Fruit fly (Drosophila melanogaster) whole organism, pupa: ENCODE results near the gene betaTub85D.

ENCODE experiments used
- CG10348 ChIP-seq: fragments of 200-800 bp; sonication (Bioruptor generic); IDR thresholded peaks from 2 replicates; pipeline ENCODE4 v1.3.6; 2022; ENCODE audit warnings: missing biosample characterization, missing genetic modification characterization
- CG12605 ChIP-seq: fragments of 200-800 bp; sonication (Bioruptor generic); IDR thresholded peaks from 2 replicates; pipeline ENCODE4 v1.3.6; 2022; ENCODE audit warnings: missing biosample characterization, missing genetic modification characterization
- CG13204 ChIP-seq: fragments of 200-800 bp; sonication (Bioruptor generic); optimal IDR thresholded peaks from 2 replicates; lab custom pipeline; 2018; ENCODE audit warnings: missing biosample characterization, mild to moderate bottlenecking, missing genetic modification characterization, moderate library complexity
- CG14655 ChIP-seq: fragments of 200-800 bp; sonication (Bioruptor generic); optimal IDR thresholded peaks from 3 replicates; lab custom pipeline; 2017; ENCODE audit warnings: mild to moderate bottlenecking, missing biosample characterization, missing genetic modification reagents, missing genetic modification characterization
- CG15710 ChIP-seq: fragments of 200-800 bp; sonication (Bioruptor generic); optimal IDR thresholded peaks from 2 replicates; lab custom pipeline; 2018; ENCODE audit warnings: missing biosample characterization, mild to moderate bottlenecking, missing genetic modification characterization, moderate library complexity
- CG17806 ChIP-seq: fragments of 200-800 bp; sonication (Bioruptor generic); optimal IDR thresholded peaks from 2 replicates; lab custom pipeline; 2018; ENCODE audit warnings: missing biosample characterization, mild to moderate bottlenecking, missing genetic modification characterization, moderate library complexity
- CG32121 ChIP-seq: fragments of 200-800 bp; sonication (Bioruptor generic); IDR thresholded peaks from 2 replicates; pipeline ENCODE4 v1.3.6; 2022; ENCODE audit warnings: missing biosample characterization, missing genetic modification characterization
- CG34367 ChIP-seq: fragments of 200-800 bp; sonication (Bioruptor generic); optimal IDR thresholded peaks from 2 replicates; lab custom pipeline; 2018; ENCODE audit warnings: missing biosample characterization, mild to moderate bottlenecking, missing genetic modification characterization
- CG4496 ChIP-seq: fragments of 200-800 bp; sonication (Bioruptor generic); IDR thresholded peaks from 3 replicates; pipeline ENCODE4 v1.3.6; 2022; ENCODE audit warnings: missing biosample characterization, missing genetic modification characterization
- CG8159 ChIP-seq: fragments of 200-800 bp; sonication (Bioruptor generic); optimal IDR thresholded peaks from 3 replicates; lab custom pipeline; 2018; ENCODE audit warnings: missing biosample characterization, mild to moderate bottlenecking, missing genetic modification characterization, moderate library complexity
- CG8301 ChIP-seq: fragments of 200-800 bp; sonication (Bioruptor generic); optimal IDR thresholded peaks from 2 replicates; lab custom pipeline; 2018; ENCODE audit warnings: missing biosample characterization, mild to moderate bottlenecking, missing genetic modification characterization
- CG9948 ChIP-seq: fragments of 200-800 bp; sonication (Bioruptor generic); optimal IDR thresholded peaks from 2 replicates; lab custom pipeline; 2018; ENCODE audit warnings: missing biosample characterization, mild to moderate bottlenecking, missing genetic modification characterization, moderate library complexity
- D1 ChIP-seq: fragments of 200-800 bp; sonication (Bioruptor generic); optimal IDR thresholded peaks from 2 replicates; lab custom pipeline; 2018; ENCODE audit warnings: missing biosample characterization, mild to moderate bottlenecking, missing genetic modification characterization, moderate library complexity
- EcR ChIP-seq: fragments of 200-800 bp; sonication (Bioruptor generic); optimal IDR thresholded peaks from 3 replicates; lab custom pipeline; 2019; ENCODE audit warnings: missing biosample characterization, missing genetic modification characterization, mild to moderate bottlenecking, moderate library complexity, missing genetic modification reagents
- Ets98B ChIP-seq: fragments of 200-800 bp; sonication (Bioruptor generic); IDR thresholded peaks from 2 replicates; pipeline ENCODE4 v1.3.6; 2022; ENCODE audit warnings: missing biosample characterization, missing genetic modification characterization
- Pif1A ChIP-seq: fragments of 200-800 bp; sonication (Bioruptor generic); optimal IDR thresholded peaks from 3 replicates; lab custom pipeline; 2016; ENCODE audit warnings: missing biosample characterization, missing genetic modification characterization
- Pif1B ChIP-seq: fragments of 200-800 bp; sonication (Bioruptor generic); optimal IDR thresholded peaks from 3 replicates; lab custom pipeline; 2016; ENCODE audit warnings: missing biosample characterization, missing genetic modification characterization
- Snoo ChIP-seq: fragments of 200-800 bp; sonication (Bioruptor generic); optimal IDR thresholded peaks from 3 replicates; lab custom pipeline; 2017; ENCODE audit warnings: missing biosample characterization, mild to moderate bottlenecking, missing genetic modification characterization, inconsistent platforms
- fd96Ca ChIP-seq: fragments of 200-800 bp; sonication (Bioruptor generic); IDR thresholded peaks from 3 replicates; pipeline ENCODE4 v1.3.6; 2022; ENCODE audit warnings: missing biosample characterization, missing genetic modification characterization
- gl ChIP-seq: fragments of 200-800 bp; sonication (Bioruptor generic); optimal IDR thresholded peaks from 2 replicates; lab custom pipeline; 2018; ENCODE audit warnings: missing biosample characterization, mild to moderate bottlenecking, missing genetic modification characterization
- rn ChIP-seq: fragments of 200-800 bp; sonication (Bioruptor generic); IDR thresholded peaks from 2 replicates; pipeline ENCODE4 v1.3.6; 2022; ENCODE audit warnings: missing biosample characterization, missing genetic modification characterization

betaTub85D gene

DNA sequence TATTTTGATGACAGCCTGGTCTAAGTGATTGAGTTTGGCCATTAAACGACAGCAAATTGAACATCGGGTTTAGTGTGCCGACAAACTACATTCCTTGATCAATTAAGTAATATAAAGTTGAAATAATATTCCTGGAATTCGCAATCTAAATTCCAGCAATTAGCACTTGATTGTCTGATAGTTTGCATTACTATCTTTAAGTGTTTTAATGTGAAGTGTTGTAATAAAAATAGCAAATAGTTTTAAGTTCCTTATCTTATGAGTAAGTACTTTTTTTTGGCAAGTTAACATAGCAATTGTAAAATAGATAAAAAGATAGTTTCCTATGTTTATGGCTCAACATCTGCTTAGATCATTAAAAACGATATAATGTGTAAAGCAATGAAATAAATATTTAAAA, 21.8 kb downstream of the betaTub85D start:
- TF ChIP-seq Ets98B (no peak), Pif1A (no peak), CG9948 (tag; lab: Kevin White, UChicago) (no peak)

- TF ChIP-seq CG12605 (GFP tag; lab: Robert Waterston, UW) (no peak), EcR (GFP tag; lab: Kevin White, UChicago) (peak; percentile 71)
Measured at dm6 chr3R:9387634-9388033, 22.4 kb downstream of the betaTub85D start.

- TF ChIP-seq CG15710 (tag; lab: Kevin White, UChicago), result no peak
- no peak for TF ChIP-seq CG10348 (GFP tag; lab: Robert Waterston, UW)
- peak; percentile 65 for TF ChIP-seq CG4496 (GFP tag; lab: Robert Waterston, UW)
- no peak for TF ChIP-seq CG17806 (tag; lab: Kevin White, UChicago)
- peak; percentile 23; the same call in 1 of the 2 replicates for TF ChIP-seq CG32121 (GFP tag; lab: Robert Waterston, UW)
- TF ChIP-seq Snoo (tag; lab: Kevin White, UChicago), result no peak
- TF ChIP-seq CG14655 (GFP tag; lab: Kevin White, UChicago), result no peak
- TF ChIP-seq CG12605 (GFP tag; lab: Robert Waterston, UW), result 0 out of 2 replicates have a peak, but pooled peaks have one; percentile 32
- peak; percentile 57 for TF ChIP-seq Ets98B
- TF ChIP-seq CG8301, result peak; percentile 14
Measured at dm6 chr3R:9385987-9386386, 24.1 kb downstream of the betaTub85D start.

DNA sequence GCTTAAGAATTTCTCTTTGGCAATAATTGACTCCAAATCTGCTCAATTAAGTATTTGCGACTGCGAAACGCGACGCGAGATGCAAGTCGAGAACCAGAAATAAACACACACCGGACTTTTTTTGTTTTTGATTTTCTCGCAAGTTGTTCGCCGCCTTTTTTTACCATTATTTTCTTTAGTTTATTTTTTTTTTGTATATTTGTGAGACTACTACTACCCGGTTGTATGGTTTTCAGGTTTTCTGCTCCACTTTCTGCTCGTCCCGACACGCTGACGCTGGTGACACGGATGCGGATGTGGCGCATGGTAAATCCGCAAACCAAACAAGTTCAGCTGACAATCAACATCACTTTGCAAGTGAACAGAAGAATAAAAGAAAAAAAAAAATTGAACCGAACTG, 29.1 kb downstream of the betaTub85D start:
- TF ChIP-seq CG8301 (no peak), CG34367 (tag; lab: Kevin White, UChicago) (peak; percentile 4), CG12605 (GFP tag; lab: Robert Waterston, UW) (peak; percentile 27; the same call in 1 of the 2 replicates), EcR (GFP tag; lab: Kevin White, UChicago) (peak; percentile 43), gl (tag; lab: Kevin White, UChicago) (peak; percentile 44), CG8159 (tag; lab: Kevin White, UChicago) (peak; percentile 34), CG4496 (GFP tag; lab: Robert Waterston, UW) (peak; percentile 63; the same call in 2 of the 3 replicates), Pif1B (GFP tag; lab: Kevin White, UChicago) (peak; percentile 8), CG10348 (GFP tag; lab: Robert Waterston, UW) (no peak), CG32121 (GFP tag; lab: Robert Waterston, UW) (no peak), CG13204 (GFP tag; lab: Kevin White, UChicago) (peak; percentile 62), fd96Ca (GFP tag; lab: Robert Waterston, UW) (0 out of 3 replicates have a peak, but pooled peaks have one; percentile 31), Snoo (tag; lab: Kevin White, UChicago) (no peak), CG9948 (tag; lab: Kevin White, UChicago) (no peak), D1 (no peak), CG17806 (tag; lab: Kevin White, UChicago) (no peak), CG15710 (tag; lab: Kevin White, UChicago) (peak; percentile 35), Pif1A (no peak), CG14655 (GFP tag; lab: Kevin White, UChicago) (no peak), rn (GFP tag; lab: Robert Waterston, UW) (no peak), Ets98B (no peak; the same call in 1 of the 2 replicates)

dm6 chr3R:9378644-9379411, 31.3 kb downstream of the betaTub85D start:
- TF ChIP-seq CG34367 (tag; lab: Kevin White, UChicago) (peak; percentile 79), CG4496 (GFP tag; lab: Robert Waterston, UW) (peak; percentile 54; the same call in 2 of the 3 replicates), CG8301 (peak; percentile 81), CG13204 (GFP tag; lab: Kevin White, UChicago) (peak; percentile 56), Snoo (tag; lab: Kevin White, UChicago) (peak; percentile 86), Pif1A (peak; percentile 88), Ets98B (no peak), Pif1B (GFP tag; lab: Kevin White, UChicago) (peak; percentile 88), CG17806 (tag; lab: Kevin White, UChicago) (peak; percentile 86), D1 (peak; percentile 78), CG12605 (GFP tag; lab: Robert Waterston, UW) (no peak), gl (tag; lab: Kevin White, UChicago) (peak; percentile 46), fd96Ca (GFP tag; lab: Robert Waterston, UW) (peak; percentile 59; the same call in 1 of the 3 replicates), rn (GFP tag; lab: Robert Waterston, UW) (peak; percentile 37), CG8159 (tag; lab: Kevin White, UChicago) (peak; percentile 96), EcR (GFP tag; lab: Kevin White, UChicago) (peak; percentile 74), CG32121 (GFP tag; lab: Robert Waterston, UW) (peak; percentile 54; the same call in 1 of the 2 replicates), CG14655 (GFP tag; lab: Kevin White, UChicago) (peak; percentile 77), CG15710 (tag; lab: Kevin White, UChicago) (peak; percentile 86), CG10348 (GFP tag; lab: Robert Waterston, UW) (no peak), CG9948 (tag; lab: Kevin White, UChicago) (peak; percentile 89)
- TF ChIP-seq, all 21 proteins: peak for 18

DNA sequence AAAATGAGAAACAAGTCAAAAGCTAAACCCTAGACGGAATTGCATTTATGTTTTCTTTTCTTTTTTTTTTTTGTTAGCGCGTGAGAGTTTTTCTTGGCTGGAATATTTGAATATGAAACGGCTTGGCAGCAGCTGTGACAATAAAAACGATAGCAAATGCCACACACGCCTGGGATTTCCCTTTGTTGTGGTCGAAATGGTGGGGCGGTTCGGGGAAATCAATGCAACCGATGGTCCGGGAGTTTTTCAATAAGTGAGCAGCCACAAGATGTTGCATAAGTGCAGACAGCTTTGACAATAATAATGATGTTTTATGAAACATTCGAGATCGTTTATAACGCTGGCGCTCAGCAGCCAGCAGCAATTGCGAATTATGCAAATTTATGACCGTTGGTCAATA, 33.3 kb downstream of the betaTub85D start:
- TF ChIP-seq CG8301, result no peak
- TF ChIP-seq Pif1A, result no peak
- TF ChIP-seq CG9948 (tag; lab: Kevin White, UChicago), result no peak
- TF ChIP-seq CG15710 (tag; lab: Kevin White, UChicago), result no peak
- no peak for TF ChIP-seq CG13204 (GFP tag; lab: Kevin White, UChicago)
- no peak for TF ChIP-seq gl (tag; lab: Kevin White, UChicago)
- TF ChIP-seq Pif1B (GFP tag; lab: Kevin White, UChicago), result no peak
- TF ChIP-seq CG10348 (GFP tag; lab: Robert Waterston, UW), result no peak
- TF ChIP-seq CG17806 (tag; lab: Kevin White, UChicago), result no peak
- TF ChIP-seq CG4496 (GFP tag; lab: Robert Waterston, UW), result no peak
- TF ChIP-seq CG14655 (GFP tag; lab: Kevin White, UChicago), result no peak
- TF ChIP-seq CG8159 (tag; lab: Kevin White, UChicago), result no peak
- TF ChIP-seq CG34367 (tag; lab: Kevin White, UChicago), result no peak
- TF ChIP-seq fd96Ca (GFP tag; lab: Robert Waterston, UW), result no peak
- no peak for TF ChIP-seq Snoo (tag; lab: Kevin White, UChicago)
- no peak for TF ChIP-seq Ets98B
- TF ChIP-seq EcR (GFP tag; lab: Kevin White, UChicago), result no peak
